Worm (Caenorhabditis elegans) whole organism, L3 larva: ENCODE measurements around the gene Y47D7A.17.

Source experiments
- ama-1 ChIP-seq: fragments of 150-350 bp; optimal IDR thresholded peaks from 2 replicates; lab custom pipeline; 2018
- jun-1 ChIP-seq: fragments of 150-350 bp; optimal IDR thresholded peaks from 2 replicates; lab custom pipeline; 2014; ENCODE audit warnings: missing biosample characterization, missing genetic modification reagents, missing genetic modification characterization

DNA sequence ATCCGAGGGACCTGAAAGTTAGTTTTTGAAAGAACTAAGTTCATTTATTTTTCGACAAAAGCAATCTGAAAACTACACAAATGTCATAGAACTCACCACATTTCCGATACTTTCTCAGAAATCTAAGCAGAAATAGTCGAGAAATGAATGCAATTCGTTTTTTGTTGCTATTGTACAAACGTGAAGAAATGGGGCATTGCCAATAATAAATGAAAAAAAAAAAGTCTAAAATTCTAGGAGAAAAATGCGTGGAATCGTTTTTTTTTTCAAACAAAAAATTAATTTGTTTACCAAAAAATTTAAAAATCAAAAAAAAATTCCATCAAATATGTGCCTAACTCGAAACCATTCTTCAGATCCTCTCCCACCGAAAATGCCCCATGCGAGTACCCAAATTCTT, at the start of gene Y47D7A.17:
- TF ChIP-seq ama-1 (no peak), jun-1 (tag; lab: Kevin White, UChicago) (no peak)
